Fruit fly (Drosophila melanogaster) S2 (cell line): ENCODE results near the gene CG31064.

ENCODE experiments used
- CG8478 ChIP-seq: fragments of >200 bp; optimal IDR thresholded peaks from 2 replicates; lab custom pipeline; 2018
- CTCF ChIP-seq, 2 experiments: fragments of >200 bp; optimal IDR thresholded peaks; 2 replicates each; lab custom pipeline; 2018

DNA sequence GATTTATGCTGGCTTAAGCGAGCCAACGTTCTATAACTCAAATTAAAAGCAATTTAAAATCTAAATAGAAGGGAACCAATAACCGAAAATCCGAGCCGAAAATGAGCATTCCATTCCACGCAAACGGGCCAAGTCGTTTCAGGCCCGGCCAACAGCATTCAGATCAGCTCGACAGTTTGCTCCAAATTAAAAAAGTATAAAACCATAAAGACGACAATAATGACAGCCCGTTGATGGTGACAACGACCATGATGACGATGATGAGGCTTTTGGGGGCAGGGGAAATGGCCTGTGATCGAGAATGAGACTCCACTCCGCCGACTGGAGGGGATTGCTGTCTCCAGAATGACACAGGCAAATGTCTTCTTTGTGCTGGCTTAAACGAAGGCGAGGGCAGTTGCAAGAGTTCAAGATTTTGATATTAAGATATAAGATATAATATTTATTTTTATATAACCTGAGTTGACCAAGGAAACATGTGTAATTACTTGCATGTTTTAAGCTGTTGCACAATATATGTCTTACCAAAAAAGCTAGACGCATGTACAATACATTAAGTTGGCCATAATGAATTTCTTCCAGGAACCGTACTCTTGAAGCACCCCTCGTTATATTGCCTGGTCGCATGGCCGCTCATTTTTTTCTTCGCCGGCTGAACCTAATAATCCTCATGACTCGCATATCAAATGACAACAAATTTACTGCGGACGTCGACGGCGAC is 34.0 kb downstream of the CG31064 start:
- TF ChIP-seq CG8478 (lab: Kevin White, UChicago) (no peak), CTCF (optimal IDR thresholded peaks at IDR 0.05; lab: Kevin White, UChicago) (no peak)
